Worm (Caenorhabditis elegans): ENCODE data around the gene arc-1.

Gene arc-1

ce11 chrII:9668959-9669358, 5.8 kb upstream of the arc-1 start, which contains the start of gene taf-8 (continued):
- no peak for TF ChIP-seq dmd-9 (GFP tag; IDR thresholded peaks at IDR 0.05)
- TF ChIP-seq pqm-1 (tag; optimal IDR thresholded peaks at IDR 0.05): no peak
- TF ChIP-seq jun-1 (tag; optimal IDR thresholded peaks at IDR 0.05): no peak
- TF ChIP-seq daf-16 (GFP tag; optimal IDR thresholded peaks at IDR 0.05): no peak
- TF ChIP-seq daf-16 (tag; optimal IDR thresholded peaks at IDR 0.05): peak; percentile 42
- TF ChIP-seq vab-7 (GFP tag; IDR thresholded peaks at IDR 0.05): no peak
- TF ChIP-seq unc-62 (GFP tag; optimal IDR thresholded peaks at IDR 0.05 in 1 of 2): peak in 1 of 2 experiments; percentile 59
- no peak for TF ChIP-seq unc-62 (tag; optimal IDR thresholded peaks at IDR 0.05)
- no peak for TF ChIP-seq ZK337.2 (GFP tag; IDR thresholded peaks at IDR 0.05)
- no peak for TF ChIP-seq nhr-76 (tag; optimal IDR thresholded peaks at IDR 0.05)
- no peak for TF ChIP-seq Y105C5A.15 (GFP tag; IDR thresholded peaks at IDR 0.05)
- TF ChIP-seq T20F7.1 (GFP tag; optimal IDR thresholded peaks at IDR 0.05): peak; percentile 97
- TF ChIP-seq ceh-32 (tag; optimal IDR thresholded peaks at IDR 0.05; ENCODE audit: poor library complexity): no peak
- no peak for TF ChIP-seq attf-4 (tag; optimal IDR thresholded peaks at IDR 0.05)
- TF ChIP-seq dve-1 (tag; optimal IDR thresholded peaks at IDR 0.05; ENCODE audit: insufficient read depth): no peak
- no peak for TF ChIP-seq snpc-4 (tag; optimal IDR thresholded peaks at IDR 0.05)
- TF ChIP-seq lsy-2 (tag; optimal IDR thresholded peaks at IDR 0.05): peak in 1 of 2 experiments; percentile 82
- no peak for TF ChIP-seq mxl-2 (GFP tag; conservative IDR thresholded peaks at IDR 0.05)
- TF ChIP-seq F37D6.2 (tag; optimal IDR thresholded peaks at IDR 0.05): no peak
- TF ChIP-seq ama-1 (optimal IDR thresholded peaks at IDR 0.05): no peak
- TF ChIP-seq dmd-8 (GFP tag; IDR thresholded peaks at IDR 0.05): no peak
- TF ChIP-seq spr-3 (GFP tag; optimal IDR thresholded peaks at IDR 0.05): no peak

- TF ChIP-seq cey-2 (tag; optimal IDR thresholded peaks at IDR 0.05; ENCODE audit: borderline replicate concordance, insufficient read depth): no peak
Observed at ce11 chrII:9671308-9671707, 3.5 kb upstream of the arc-1 start, which contains the start of gene ZK1320.7. Gene ZK1320.7 (plus strand): TSS chrII:9671608.

- TF ChIP-seq ces-1 (GFP tag; optimal IDR thresholded peaks at IDR 0.05) (no peak), daf-16 (GFP tag; optimal IDR thresholded peaks at IDR 0.05) (no peak), daf-16 (tag; optimal IDR thresholded peaks at IDR 0.05) (peak; percentile 24), dmd-6 (GFP tag; IDR thresholded peaks at IDR 0.05) (peak; percentile 19; the same call in 1 of the 2 replicates), zfp-3 (GFP tag; conservative IDR thresholded peaks at IDR 0.05) (no peak), nhr-28 (tag; optimal IDR thresholded peaks at IDR 0.05) (peak; percentile 5), F49E8.2 (tag; optimal IDR thresholded peaks at IDR 0.05; ENCODE audit: borderline replicate concordance) (no peak), nhr-25 (tag; optimal IDR thresholded peaks at IDR 0.05; ENCODE audit: borderline replicate concordance, insufficient read depth) (no peak), lin-29 (GFP tag; IDR thresholded peaks at IDR 0.05) (no peak), nhr-77 (tag; optimal IDR thresholded peaks at IDR 0.05) (peak; percentile 7), Y75B8A.6 (GFP tag; IDR thresholded peaks at IDR 0.05) (no peak), lin-39 (tag; optimal IDR thresholded peaks at IDR 0.05) (no peak), saeg-2 (GFP tag; IDR thresholded peaks at IDR 0.05) (no peak), dmd-8 (GFP tag; IDR thresholded peaks at IDR 0.05) (no peak), zag-1 (tag; optimal IDR thresholded peaks at IDR 0.05) (no peak), nhr-11 (tag; optimal IDR thresholded peaks at IDR 0.05) (no peak), dve-1 (tag; optimal IDR thresholded peaks at IDR 0.05; ENCODE audit: insufficient read depth) (peak; percentile 56), pqm-1 (tag; optimal IDR thresholded peaks at IDR 0.05) (peak; percentile 90), ceh-32 (tag; optimal IDR thresholded peaks at IDR 0.05; ENCODE audit: poor library complexity) (no peak), lsy-2 (tag; optimal IDR thresholded peaks at IDR 0.05) (peak in 1 of 2 experiments; percentile 21), T20F7.1 (GFP tag; optimal IDR thresholded peaks at IDR 0.05) (no peak)
Observed at ce11 chrII:9677470-9677869, 2.7 kb downstream of the arc-1 start.

ce11 chrII:9679842-9680241, 5.1 kb downstream of the arc-1 start:
- TF ChIP-seq dmd-8 (GFP tag; IDR thresholded peaks at IDR 0.05): no peak
- TF ChIP-seq hmg-1.1 (GFP tag; IDR thresholded peaks at IDR 0.05): 0 out of 2 replicates have a peak, but pooled peaks have one; percentile 28
- TF ChIP-seq zfp-3 (GFP tag; conservative IDR thresholded peaks at IDR 0.05): no peak
- TF ChIP-seq lin-1 (GFP tag; IDR thresholded peaks at IDR 0.05): no peak
- TF ChIP-seq Y105C5A.15 (GFP tag; IDR thresholded peaks at IDR 0.05): no peak
- no peak for TF ChIP-seq unc-62 (GFP tag; optimal IDR thresholded peaks at IDR 0.05 in 1 of 2)
- no peak for TF ChIP-seq unc-62 (tag; optimal IDR thresholded peaks at IDR 0.05)
- TF ChIP-seq rbr-2 (tag; optimal IDR thresholded peaks at IDR 0.05): no peak
- no peak for TF ChIP-seq nhr-76 (tag; optimal IDR thresholded peaks at IDR 0.05)
- peak; percentile 7 for TF ChIP-seq aha-1 (tag)
- no peak for TF ChIP-seq hlh-30 (tag; optimal IDR thresholded peaks at IDR 0.05; ENCODE audit: insufficient read depth)
- peak in 1 of 2 experiments; percentile 5 for TF ChIP-seq lsy-2 (tag; optimal IDR thresholded peaks at IDR 0.05)
- no peak for TF ChIP-seq dpl-1 (GFP tag; optimal IDR thresholded peaks at IDR 0.05)
- no peak for TF ChIP-seq mes-2 (tag; optimal IDR thresholded peaks at IDR 0.05; ENCODE audit: poor library complexity, severe bottlenecking)
- no peak for TF ChIP-seq fkh-10 (GFP tag; optimal IDR thresholded peaks at IDR 0.05)
- no peak for TF ChIP-seq nhr-77 (tag; optimal IDR thresholded peaks at IDR 0.05)
- TF ChIP-seq nhr-6 (tag; optimal IDR thresholded peaks at IDR 0.05): no peak
- no peak for TF ChIP-seq F49E8.2 (tag; optimal IDR thresholded peaks at IDR 0.05; ENCODE audit: borderline replicate concordance)
- TF ChIP-seq nhr-28 (tag; optimal IDR thresholded peaks at IDR 0.05): no peak

Data from whole organism, L4 larva.